Worm (Caenorhabditis elegans) whole organism, young adult: Measurements from ENCODE around the gene rpb-2.
A peak's percentile ranks its signal among the peaks of the same experiment; 100 is the strongest.
"Not testable (repeated sequence)": the region's sequence is repeated elsewhere in the genome, so short reads cannot be mapped to it uniquely, and the experiment has no call there.

Experiments
- B0035.1 ChIP-seq: sonication (generic microtip); optimal IDR thresholded peaks from 2 replicates; lab custom pipeline; 2016; ENCODE audit warnings: missing genetic modification characterization, mild to moderate bottlenecking, missing compliant biosample characterization, missing genotype, missing genetic modification reagents
- B0261.1 ChIP-seq: sonication (generic microtip); optimal IDR thresholded peaks from 2 replicates; lab custom pipeline; 2016; ENCODE audit warnings: mild to moderate bottlenecking, missing genetic modification characterization, moderate library complexity, missing compliant biosample characterization
- D2030.7 ChIP-seq: fragments of 200-800 bp; sonication (Bioruptor generic); IDR thresholded peaks from 2 replicates; pipeline ENCODE4 v1.3.6; 2022; ENCODE audit warnings: missing genetic modification reagents, missing genetic modification characterization, missing compliant biosample characterization
- F10E7.11 ChIP-seq: sonication (generic microtip); optimal IDR thresholded peaks from 2 replicates; lab custom pipeline; 2017; ENCODE audit warnings: mild to moderate bottlenecking, missing genetic modification characterization, moderate library complexity, missing compliant biosample characterization
- F23B12.7 ChIP-seq: sonication (generic microtip); optimal IDR thresholded peaks from 2 replicates; lab custom pipeline; 2017; ENCODE audit warnings: missing genetic modification characterization, mild to moderate bottlenecking, missing compliant biosample characterization, antibody characterized with exemption, moderate library complexity; ENCODE audit not compliant: insufficient read depth
- F37B4.10 ChIP-seq: fragments of 200-800 bp; sonication (Bioruptor generic); IDR thresholded peaks from 2 replicates; pipeline ENCODE4 v1.3.6; 2022; ENCODE audit warnings: missing genetic modification characterization, missing compliant biosample characterization
- F49E8.2 ChIP-seq: sonication (generic microtip); optimal IDR thresholded peaks from 3 replicates; lab custom pipeline; 2017; ENCODE audit warnings: missing genetic modification characterization, mild to moderate bottlenecking, missing compliant biosample characterization, antibody characterized with exemption, moderate library complexity; ENCODE audit not compliant: insufficient read depth
- T26A5.8 ChIP-seq: sonication (generic microtip); optimal IDR thresholded peaks from 2 replicates; lab custom pipeline; 2016; ENCODE audit warnings: missing genetic modification characterization, missing compliant biosample characterization
- Y53G8AR.9 ChIP-seq: fragments of 200-800 bp; sonication (Bioruptor generic); conservative IDR thresholded peaks from 2 replicates; pipeline ENCODE4 v1.3.6; 2022; ENCODE audit warnings: missing genetic modification reagents, missing genetic modification characterization, missing compliant biosample characterization
- akir-1 ChIP-seq: fragments of 200-800 bp; sonication (Bioruptor generic); optimal IDR thresholded peaks from 2 replicates; lab custom pipeline; 2018; ENCODE audit warnings: mild to moderate bottlenecking, missing genetic modification characterization, moderate library complexity, missing compliant biosample characterization
- ama-1 ChIP-seq, 3 experiments: fragments of 150-350 bp in 1 of 3; sonication (generic microtip) in 2 of 3; optimal IDR thresholded peaks; 2 replicates each; lab custom pipeline; 2014 to 2018; ENCODE audit warnings: missing biosample characterization in 2 of 3, missing genetic modification characterization in 2 of 3, missing genetic modification reagents in 2 of 3
- aptf-3 ChIP-seq: fragments of 200-800 bp; sonication (Bioruptor generic); IDR thresholded peaks from 2 replicates; pipeline ENCODE4 v1.3.6; 2022; ENCODE audit warnings: missing genetic modification characterization, missing compliant biosample characterization
- attf-3 ChIP-seq: fragments of 200-800 bp; sonication (Bioruptor generic); conservative IDR thresholded peaks from 2 replicates; pipeline ENCODE4 v1.3.6; 2022; ENCODE audit warnings: missing genetic modification reagents, missing genetic modification characterization, missing compliant biosample characterization
- attf-5 ChIP-seq: fragments of 200-800 bp; sonication (Bioruptor generic); optimal IDR thresholded peaks from 2 replicates; lab custom pipeline; 2018; ENCODE audit warnings: mild to moderate bottlenecking, missing genetic modification characterization, missing compliant biosample characterization
- bed-1 ChIP-seq: fragments of 200-800 bp; sonication (Bioruptor generic); IDR thresholded peaks from 2 replicates; pipeline ENCODE4 v1.3.6; 2022; ENCODE audit warnings: missing genetic modification reagents, missing genetic modification characterization, missing compliant biosample characterization
- ceh-40 ChIP-seq: fragments of 200-800 bp; sonication (Bioruptor generic); IDR thresholded peaks from 2 replicates; pipeline ENCODE4 v1.3.6; 2022; ENCODE audit warnings: missing genetic modification characterization, missing compliant biosample characterization
- efl-1 ChIP-seq: fragments of 150-350 bp; optimal IDR thresholded peaks from 2 replicates; lab custom pipeline; 2014; ENCODE audit warnings: missing biosample characterization, missing genetic modification reagents, missing genetic modification characterization
- egl-18 ChIP-seq: fragments of 200-800 bp; sonication (Bioruptor generic); IDR thresholded peaks from 2 replicates; pipeline ENCODE4 v1.3.6; 2022; ENCODE audit warnings: missing genetic modification reagents, missing genetic modification characterization, missing compliant biosample characterization
- fkh-3 ChIP-seq: sonication (generic microtip); optimal IDR thresholded peaks from 2 replicates; lab custom pipeline; 2016; ENCODE audit warnings: mild to moderate bottlenecking, missing genetic modification characterization, missing compliant biosample characterization
- hmg-1.2 ChIP-seq: fragments of 200-800 bp; sonication (Bioruptor generic); IDR thresholded peaks from 2 replicates; pipeline ENCODE4 v1.3.6; 2022; ENCODE audit warnings: missing genetic modification reagents, missing genetic modification characterization, missing compliant biosample characterization
- hmg-20 ChIP-seq: fragments of 200-800 bp; sonication (Bioruptor generic); IDR thresholded peaks from 2 replicates; pipeline ENCODE4 v1.3.6; 2022; ENCODE audit warnings: missing genetic modification reagents, missing genetic modification characterization, missing compliant biosample characterization
- lin-35 ChIP-seq, 3 experiments: fragments of 150-350 bp in 2 of 3; sonication (generic microtip) in 1 of 3; optimal IDR thresholded peaks; 2 replicates each; lab custom pipeline; 2014 to 2018; ENCODE audit warnings: missing biosample characterization in 3 of 3, missing genetic modification characterization in 3 of 3, missing genetic modification reagents in 3 of 3
- lsl-1 ChIP-seq: fragments of 200-800 bp; sonication (Bioruptor generic); optimal IDR thresholded peaks from 2 replicates; lab custom pipeline; 2018; ENCODE audit warnings: mild to moderate bottlenecking, missing genetic modification characterization, moderate library complexity, missing compliant biosample characterization
- madf-6 ChIP-seq: fragments of 200-800 bp; sonication (Bioruptor generic); IDR thresholded peaks from 2 replicates; pipeline ENCODE4 v1.3.6; 2022; ENCODE audit warnings: missing genetic modification reagents, missing genetic modification characterization, missing compliant biosample characterization
- madf-8 ChIP-seq: fragments of 200-800 bp; sonication (Bioruptor generic); conservative IDR thresholded peaks from 2 replicates; pipeline ENCODE4 v1.3.6; 2022; ENCODE audit warnings: missing genetic modification reagents, missing genetic modification characterization, missing compliant biosample characterization
- nhr-179 ChIP-seq: sonication (generic microtip); optimal IDR thresholded peaks from 2 replicates; lab custom pipeline; 2016; ENCODE audit warnings: mild to moderate bottlenecking, missing genetic modification characterization, missing compliant biosample characterization
- nhr-80 ChIP-seq: sonication (generic microtip); optimal IDR thresholded peaks from 2 replicates; lab custom pipeline; 2016; ENCODE audit warnings: missing genetic modification characterization, missing compliant biosample characterization
- rec-8 ChIP-seq, 2 experiments: sonication (generic microtip); optimal IDR thresholded peaks; 2 replicates each; lab custom pipeline; 2016; ENCODE audit warnings: mild to moderate bottlenecking in 2 of 2, missing genetic modification characterization in 2 of 2, missing genetic modification reagents in 2 of 2, missing genotype in 2 of 2, missing biosample characterization in 1 of 2, missing compliant biosample characterization in 1 of 2, moderate library complexity in 1 of 2
- snpc-4 ChIP-seq, 5 experiments: fragments of 150-350 bp in 1 of 5; sonication (generic microtip) in 4 of 5; optimal IDR thresholded peaks; 2 replicates each; lab custom pipeline; 2014 to 2018; ENCODE audit warnings: missing genetic modification characterization in 5 of 5, missing biosample characterization in 3 of 5, antibody characterized with exemption in 2 of 5, mild to moderate bottlenecking in 2 of 5, missing compliant biosample characterization in 2 of 5, missing genotype in 2 of 5, moderate library complexity in 2 of 5, missing genetic modification reagents in 1 of 5
- unc-62 ChIP-seq: fragments of 150-350 bp; optimal IDR thresholded peaks from 2 replicates; lab custom pipeline; 2014; ENCODE audit warnings: missing biosample characterization, missing genetic modification reagents, missing genetic modification characterization
- ztf-25 ChIP-seq: fragments of 200-800 bp; sonication (Bioruptor generic); IDR thresholded peaks from 2 replicates; pipeline ENCODE4 v1.3.6; 2022; ENCODE audit warnings: missing genetic modification reagents, missing genetic modification characterization, missing compliant biosample characterization
- ztf-26 ChIP-seq: sonication (generic microtip); optimal IDR thresholded peaks from 2 replicates; lab custom pipeline; 2017; ENCODE audit warnings: missing genetic modification characterization, missing compliant biosample characterization

rpb-2 gene

DNA sequence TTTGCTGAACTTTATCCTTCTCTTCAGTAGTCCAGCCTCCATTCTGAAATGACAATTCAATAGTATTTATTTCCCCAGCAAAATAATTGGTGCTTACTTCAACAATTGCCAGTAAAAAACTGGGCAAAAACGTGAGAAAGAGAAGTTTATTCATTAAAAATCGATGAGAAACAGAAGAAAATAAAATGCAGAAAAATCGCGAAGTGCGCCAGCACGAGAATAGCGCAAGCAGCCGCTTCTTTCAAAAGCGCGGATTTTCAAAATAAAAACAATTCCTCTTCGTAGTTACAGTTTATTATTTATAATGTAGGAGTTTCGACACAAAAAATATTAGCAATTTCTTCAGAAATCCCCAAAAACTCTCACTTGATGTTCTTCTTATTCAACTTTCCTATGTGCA lies 23.5 kb downstream of the rpb-2 start, which contains the start of gene C27F2.9 (continued):
- TF ChIP-seq attf-5 (GFP tag; lab: Kevin White, UChicago) (peak; percentile 91), lin-35 (GFP tag; optimal IDR thresholded peaks at IDR 0.05; lab: Kevin White, UChicago) (peak; percentile 82 to 98 (median 87)), ama-1 (optimal IDR thresholded peaks at IDR 0.05; lab: Kevin White, UChicago) (no peak), ama-1 (GFP tag; optimal IDR thresholded peaks at IDR 0.05; lab: Kevin White, UChicago) (peak in 1 of 2 experiments; percentile 27), snpc-4 (GFP tag; optimal IDR thresholded peaks at IDR 0.05; lab: Kevin White, UChicago) (peak; percentile 50), snpc-4 (tag; optimal IDR thresholded peaks at IDR 0.05; lab: Kevin White, UChicago) (peak in 2 of 4 experiments; percentile 55 to 85), efl-1 (peak; percentile 93), madf-8 (no peak; the same call in 1 of the 2 replicates), F23B12.7 (tag; lab: Kevin White, UChicago) (peak; percentile 24)

DNA sequence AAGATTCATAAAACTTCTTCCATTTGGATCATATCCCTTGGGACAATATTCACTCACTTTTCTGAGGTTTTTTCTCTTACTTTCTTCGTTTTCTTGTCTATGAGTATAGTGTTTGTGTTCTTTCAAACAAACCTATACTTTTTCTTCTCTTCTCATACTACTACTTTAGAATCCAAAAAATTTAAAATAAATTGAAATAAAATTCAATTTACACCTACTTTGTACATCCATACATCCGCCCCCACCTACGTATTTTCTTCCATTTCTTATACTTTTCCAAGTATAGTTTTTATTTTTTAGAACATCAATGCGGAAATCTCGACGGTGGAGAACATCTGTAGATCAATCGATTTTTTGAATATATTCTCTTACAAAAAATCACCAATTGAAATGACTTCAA lies 25.9 kb downstream of the rpb-2 start, which contains the start of gene nca-2:
TSS of gene nca-2 (plus strand) at position 301 of the 400 bp plus-strand sequence.
- TF ChIP-seq hmg-20 (GFP tag; lab: Robert Waterston, UW) (no peak), unc-62 (GFP tag; lab: Kevin White, UChicago) (no peak), aptf-3 (GFP tag; lab: Robert Waterston, UW) (no peak), ceh-40 (GFP tag; lab: Robert Waterston, UW) (no peak), Y53G8AR.9 (GFP tag; lab: Robert Waterston, UW) (no peak), rec-8 (tag; optimal IDR thresholded peaks at IDR 0.05; lab: Kevin White, UChicago) (no peak), bed-1 (no peak), hmg-1.2 (GFP tag; lab: Robert Waterston, UW) (no peak), ztf-25 (no peak), B0035.1 (no peak), F49E8.2 (tag; lab: Kevin White, UChicago) (no peak), F37B4.10 (GFP tag; lab: Robert Waterston, UW) (no peak), F10E7.11 (tag; lab: Kevin White, UChicago) (no peak)

DNA sequence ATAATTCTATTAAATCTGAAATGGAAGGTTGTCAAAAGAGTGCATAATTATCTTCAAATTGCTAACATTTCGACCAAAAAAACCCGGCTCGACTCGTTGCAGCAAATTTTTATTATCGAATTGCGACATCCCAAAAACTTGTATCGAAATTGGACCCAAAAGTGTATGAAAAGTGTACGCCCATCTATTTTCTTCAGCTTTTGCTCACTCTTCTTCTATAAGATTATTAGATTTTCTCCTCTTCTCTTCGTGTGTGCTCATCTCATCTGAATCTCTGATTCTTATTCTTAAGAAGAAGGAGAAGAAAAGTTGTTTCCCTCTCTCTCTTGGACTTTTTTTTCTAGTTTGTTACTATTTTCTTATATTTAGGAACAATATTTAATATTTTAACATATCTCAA lies 27.9 kb downstream of the rpb-2 start:
- TF ChIP-seq fkh-3 (tag; lab: Kevin White, UChicago), result no peak
- TF ChIP-seq D2030.7, result no peak
- TF ChIP-seq B0261.1 (tag; lab: Kevin White, UChicago), result no peak

DNA sequence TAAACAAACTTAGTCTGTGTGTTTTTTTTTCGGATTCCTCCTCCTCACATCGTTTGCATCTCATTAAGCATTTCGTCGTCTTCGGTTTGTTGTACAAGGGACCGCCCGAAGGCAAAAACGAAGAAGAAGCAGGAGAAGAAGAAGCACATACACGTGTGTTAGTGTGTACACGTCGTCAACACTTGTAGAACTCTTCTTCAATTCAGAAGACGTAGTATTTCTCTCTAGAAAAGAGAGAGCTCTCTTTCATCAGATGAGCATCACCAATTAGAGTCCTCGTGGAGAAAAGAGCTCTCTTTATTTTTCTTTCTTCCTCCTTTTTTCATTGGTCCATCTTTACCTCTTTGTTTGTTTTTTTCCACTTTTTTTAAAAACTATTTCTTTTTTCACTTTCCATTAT lies 28.8 kb downstream of the rpb-2 start:
- TF ChIP-seq nhr-179 (tag; lab: Kevin White, UChicago) (no peak), madf-6 (GFP tag; lab: Robert Waterston, UW) (no peak), T26A5.8 (no peak), lsl-1 (GFP tag; lab: Kevin White, UChicago) (no peak), ztf-26 (tag; lab: Kevin White, UChicago) (no peak), nhr-80 (tag; lab: Kevin White, UChicago) (no peak)

DNA sequence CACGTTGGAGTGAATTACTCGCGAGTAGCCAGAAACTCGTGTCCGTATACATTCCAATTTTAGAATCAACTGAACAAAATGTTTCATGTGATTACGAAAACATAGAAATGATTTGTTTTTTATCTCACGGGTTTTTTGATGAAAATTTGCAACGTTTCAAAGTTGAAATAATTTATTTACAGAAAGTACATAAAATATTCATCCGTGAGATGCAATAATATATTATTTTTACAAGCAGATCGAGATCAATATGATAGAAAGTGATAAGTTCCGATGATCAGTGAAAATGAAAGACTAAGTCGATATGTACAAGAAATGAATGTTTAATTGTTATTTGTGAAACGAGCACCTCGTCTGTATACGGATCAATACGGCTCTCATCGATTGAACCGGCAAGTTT lies 41.0 kb downstream of the rpb-2 start, which contains the start of gene C27F2.6:
TSS of gene C27F2.6 (minus strand) at position 101 of the 400 bp plus-strand sequence.
- not testable (repeated sequence) for TF ChIP-seq egl-18 (GFP tag; lab: Robert Waterston, UW); akir-1 (GFP tag; lab: Kevin White, UChicago); attf-3 (GFP tag; lab: Robert Waterston, UW)
- TF ChIP-seq, all 124 proteins: peak for 0; not testable (repeated sequence) for 124
